Worm (Caenorhabditis elegans) whole organism, midembryonic: ENCODE results near the gene R155.3.

Experiments
- cog-1 ChIP-seq: sonication (generic microtip); optimal IDR thresholded peaks from 2 replicates; lab custom pipeline; 2016; ENCODE audit warnings: missing genetic modification characterization, missing compliant biosample characterization
- ztf-29 ChIP-seq: fragments of 200-800 bp; sonication (Bioruptor generic); IDR thresholded peaks from 2 replicates; pipeline ENCODE4 v1.3.6; 2022; ENCODE audit warnings: missing genetic modification reagents, missing genetic modification characterization, missing compliant biosample characterization

ce11 chrIII:1922516-1922915, 54.0 kb downstream of the R155.3 start:
- TF ChIP-seq cog-1 (tag; lab: Kevin White, UChicago) (no peak), ztf-29 (no peak)
